Fruit fly (Drosophila melanogaster) whole organism, prepupa: ENCODE results near the gene CG31549.

ENCODE experiments used
- Blimp-1 ChIP-seq: fragments of 200-800 bp; sonication (Bioruptor generic); optimal IDR thresholded peaks from 3 replicates; lab custom pipeline; 2017; ENCODE audit warnings: missing biosample characterization, missing genetic modification characterization, mild to moderate bottlenecking, moderate library complexity, missing genetic modification reagents
- CG10631 ChIP-seq: fragments of 200-800 bp; sonication (Bioruptor generic); optimal IDR thresholded peaks from 2 replicates; lab custom pipeline; 2016; ENCODE audit warnings: missing biosample characterization, missing genetic modification characterization
- CG10669 ChIP-seq: fragments of 200-800 bp; sonication (Bioruptor generic); optimal IDR thresholded peaks from 3 replicates; lab custom pipeline; 2018; ENCODE audit warnings: missing biosample characterization, mild to moderate bottlenecking, missing genetic modification characterization, moderate library complexity
- CG11762 ChIP-seq: fragments of 200-800 bp; sonication (Bioruptor generic); optimal IDR thresholded peaks from 3 replicates; lab custom pipeline; 2016; ENCODE audit warnings: missing biosample characterization, missing genetic modification characterization; ENCODE audit not compliant: insufficient read depth
- CG11902 ChIP-seq: fragments of 200-800 bp; sonication (Bioruptor generic); optimal IDR thresholded peaks from 3 replicates; lab custom pipeline; 2016; ENCODE audit warnings: missing biosample characterization, missing genetic modification characterization
- CG1621 ChIP-seq: fragments of 200-800 bp; sonication (Bioruptor generic); optimal IDR thresholded peaks from 3 replicates; lab custom pipeline; 2018; ENCODE audit warnings: missing biosample characterization, mild to moderate bottlenecking, missing genetic modification characterization
- CG16779 ChIP-seq: fragments of 200-800 bp; sonication (Bioruptor generic); optimal IDR thresholded peaks from 3 replicates; lab custom pipeline; 2017; ENCODE audit warnings: missing biosample characterization, mild to moderate bottlenecking, missing genetic modification characterization
- CG3032 ChIP-seq: fragments of 200-800 bp; optimal IDR thresholded peaks from 2 replicates; lab custom pipeline; 2019; ENCODE audit warnings: missing biosample characterization, mild to moderate bottlenecking, missing genetic modification characterization, moderate library complexity
- CG31627 ChIP-seq: fragments of 200-800 bp; sonication (Bioruptor generic); optimal IDR thresholded peaks from 3 replicates; lab custom pipeline; 2016; ENCODE audit warnings: missing biosample characterization, missing genetic modification characterization
- CG32006 ChIP-seq: fragments of 200-800 bp; sonication (Bioruptor generic); optimal IDR thresholded peaks from 3 replicates; lab custom pipeline; 2017; ENCODE audit warnings: missing biosample characterization, mild to moderate bottlenecking, missing genetic modification characterization
- CG34406 ChIP-seq: fragments of 200-800 bp; sonication (Bioruptor generic); optimal IDR thresholded peaks from 3 replicates; lab custom pipeline; 2016; ENCODE audit warnings: missing biosample characterization, missing genetic modification characterization
- CG4318 ChIP-seq: fragments of 200-800 bp; sonication (Bioruptor generic); optimal IDR thresholded peaks from 3 replicates; lab custom pipeline; 2017; ENCODE audit warnings: missing biosample characterization, mild to moderate bottlenecking, missing genetic modification characterization
- CG6163 ChIP-seq: fragments of 200-800 bp; sonication (Bioruptor generic); IDR thresholded peaks from 3 replicates; pipeline ENCODE4 v1.3.6; 2022; ENCODE audit warnings: missing biosample characterization, missing genetic modification characterization
- CG6808 ChIP-seq: fragments of 200-800 bp; sonication (Bioruptor generic); optimal IDR thresholded peaks from 3 replicates; lab custom pipeline; 2017; ENCODE audit warnings: missing biosample characterization, missing genetic modification characterization, mild to moderate bottlenecking, moderate library complexity, missing genetic modification reagents
- CG6854 ChIP-seq: fragments of 200-800 bp; sonication (Bioruptor generic); optimal IDR thresholded peaks from 2 replicates; lab custom pipeline; 2017; ENCODE audit warnings: missing biosample characterization, mild to moderate bottlenecking, missing genetic modification characterization
- CG7368 ChIP-seq: fragments of 200-800 bp; sonication (Bioruptor generic); optimal IDR thresholded peaks from 3 replicates; lab custom pipeline; 2016; ENCODE audit warnings: missing biosample characterization, missing genetic modification characterization
- CG8119 ChIP-seq: fragments of 200-800 bp; sonication (Bioruptor generic); IDR thresholded peaks from 3 replicates; pipeline ENCODE4 v1.3.6; 2022; ENCODE audit warnings: missing biosample characterization, missing genetic modification characterization
- CG8632 ChIP-seq: fragments of 200-800 bp; sonication (Bioruptor generic); optimal IDR thresholded peaks from 3 replicates; lab custom pipeline; 2016; ENCODE audit warnings: missing biosample characterization, missing genetic modification characterization
- CG9139 ChIP-seq: fragments of 200-800 bp; sonication (Bioruptor generic); optimal IDR thresholded peaks from 3 replicates; lab custom pipeline; 2017; ENCODE audit warnings: missing biosample characterization, mild to moderate bottlenecking, missing genetic modification characterization
- Eip75B ChIP-seq: fragments of 200-800 bp; sonication (Bioruptor generic); optimal IDR thresholded peaks from 3 replicates; lab custom pipeline; 2016; ENCODE audit warnings: missing biosample characterization, missing genetic modification characterization
- Eip78C ChIP-seq: fragments of 200-800 bp; sonication (Bioruptor generic); peaks from one replicate; lab custom pipeline; 2016; ENCODE audit warnings: missing biosample characterization, missing genetic modification characterization
- Ets21C ChIP-seq: fragments of 200-800 bp; sonication (Bioruptor generic); optimal IDR thresholded peaks from 3 replicates; lab custom pipeline; 2016; ENCODE audit warnings: missing biosample characterization, missing genetic modification characterization
- Ets96B ChIP-seq: fragments of 200-800 bp; optimal IDR thresholded peaks from 2 replicates; lab custom pipeline; 2019; ENCODE audit warnings: missing biosample characterization, mild to moderate bottlenecking, missing genetic modification characterization, moderate library complexity
- Hr4 ChIP-seq: fragments of 200-800 bp; sonication (Bioruptor generic); optimal IDR thresholded peaks from 3 replicates; lab custom pipeline; 2016; ENCODE audit warnings: missing biosample characterization, missing genetic modification characterization
- Met ChIP-seq: fragments of 200-800 bp; sonication (Bioruptor generic); optimal IDR thresholded peaks from 3 replicates; lab custom pipeline; 2016; ENCODE audit warnings: missing biosample characterization, missing genetic modification characterization
- OdsH ChIP-seq: fragments of 200-800 bp; sonication (Bioruptor generic); optimal IDR thresholded peaks from 3 replicates; lab custom pipeline; 2016; ENCODE audit warnings: missing biosample characterization, missing genetic modification characterization
- Smox ChIP-seq: fragments of 200-800 bp; sonication (Bioruptor generic); optimal IDR thresholded peaks from 3 replicates; lab custom pipeline; 2016; ENCODE audit warnings: missing biosample characterization, missing genetic modification characterization
- Sox15 ChIP-seq: fragments of 200-800 bp; sonication (Bioruptor generic); optimal IDR thresholded peaks from 3 replicates; lab custom pipeline; 2016; ENCODE audit warnings: missing biosample characterization, missing genetic modification characterization
- achi ChIP-seq: fragments of 200-800 bp; sonication (Bioruptor generic); optimal IDR thresholded peaks from 3 replicates; lab custom pipeline; 2016; ENCODE audit warnings: missing biosample characterization, missing genetic modification characterization
- dsx ChIP-seq: fragments of 200-800 bp; optimal IDR thresholded peaks from 3 replicates; lab custom pipeline; 2019; ENCODE audit warnings: missing biosample characterization, mild to moderate bottlenecking, missing genetic modification characterization, moderate library complexity; ENCODE audit not compliant: poor library complexity, severe bottlenecking
- eg ChIP-seq: fragments of 200-800 bp; sonication (Bioruptor generic); IDR thresholded peaks from 3 replicates; pipeline ENCODE4 v1.3.6; 2022; ENCODE audit warnings: missing biosample characterization, missing genetic modification characterization
- fd59A ChIP-seq: fragments of 200-800 bp; sonication (Bioruptor generic); optimal IDR thresholded peaks from 2 replicates; lab custom pipeline; 2017; ENCODE audit warnings: missing biosample characterization, mild to moderate bottlenecking, missing genetic modification characterization, missing genetic modification reagents
- fd85E ChIP-seq: fragments of 200-800 bp; sonication (Bioruptor generic); optimal IDR thresholded peaks from 3 replicates; lab custom pipeline; 2016; ENCODE audit warnings: missing biosample characterization, missing genetic modification characterization
- fkh ChIP-seq: fragments of 200-800 bp; sonication (Bioruptor generic); optimal IDR thresholded peaks from 3 replicates; lab custom pipeline; 2017; ENCODE audit warnings: missing biosample characterization, mild to moderate bottlenecking, missing genetic modification characterization, moderate library complexity
- lz ChIP-seq: fragments of 200-800 bp; sonication (Bioruptor generic); optimal IDR thresholded peaks from 3 replicates; lab custom pipeline; 2016; ENCODE audit warnings: missing biosample characterization, missing genetic modification characterization
- pdm3 ChIP-seq: fragments of 200-800 bp; sonication (Bioruptor generic); optimal IDR thresholded peaks from 3 replicates; lab custom pipeline; 2016; ENCODE audit warnings: missing biosample characterization, missing genetic modification characterization
- salr ChIP-seq, 2 experiments: fragments of 200-800 bp; sonication (Bioruptor generic); optimal IDR thresholded peaks; 3 replicates each; lab custom pipeline; 2016 to 2018; ENCODE audit warnings: missing biosample characterization in 2 of 2, missing genetic modification characterization in 2 of 2, mild to moderate bottlenecking in 1 of 2
- spab ChIP-seq: fragments of 200-800 bp; sonication (Bioruptor generic); optimal IDR thresholded peaks from 2 replicates; lab custom pipeline; 2017; ENCODE audit warnings: missing biosample characterization, mild to moderate bottlenecking, missing genetic modification characterization, missing genetic modification reagents
- ss ChIP-seq, 2 experiments: fragments of 200-800 bp; sonication (Bioruptor generic); optimal IDR thresholded peaks; 2 replicates in 1 of 2; 3 replicates in 1 of 2; lab custom pipeline; 2017 to 2018; ENCODE audit warnings: mild to moderate bottlenecking in 2 of 2, missing biosample characterization in 2 of 2, missing genetic modification characterization in 2 of 2, moderate library complexity in 1 of 2
- topi ChIP-seq: fragments of 200-800 bp; sonication (Bioruptor generic); optimal IDR thresholded peaks from 3 replicates; lab custom pipeline; 2016; ENCODE audit warnings: missing biosample characterization, missing genetic modification characterization
- vri ChIP-seq: fragments of 200-800 bp; sonication (Bioruptor generic); optimal IDR thresholded peaks from 3 replicates; lab custom pipeline; 2016; ENCODE audit warnings: missing biosample characterization, mild to moderate bottlenecking, missing genetic modification characterization

Gene CG31549

dm6 chr3R:5668928-5669739, 37.1 kb downstream of the CG31549 start, which contains the start of the genes Xe7 and Atg17 (continued):
- TF ChIP-seq CG32006 (peak; percentile 94), Ets96B (peak; percentile 84), CG8632 (peak; percentile 90), ss (GFP tag; optimal IDR thresholded peaks at IDR 0.05; lab: Kevin White, UChicago) (peak; percentile 27 to 80), CG4318 (peak; percentile 93), Hr4 (peak; percentile 94), CG9139 (no peak), eg (GFP tag; lab: Robert Waterston, UW) (peak; percentile 92), fd59A (GFP tag; lab: Kevin White, UChicago) (peak; percentile 83)

- TF ChIP-seq CG4318 (no peak), CG8119 (GFP tag; lab: Robert Waterston, UW) (no peak), CG34406 (no peak), CG6854 (GFP tag; lab: Kevin White, UChicago) (no peak), fkh (peak; percentile 35), Smox (GFP tag; lab: Kevin White, UChicago) (no peak), CG6808 (GFP tag; lab: Kevin White, UChicago) (no peak), CG11902 (GFP tag; lab: Kevin White, UChicago) (no peak), Met (GFP tag; lab: Kevin White, UChicago) (no peak), CG11762 (no peak), Ets21C (GFP tag; lab: Kevin White, UChicago) (no peak), pdm3 (GFP tag; lab: Kevin White, UChicago) (no peak), dsx (GFP tag; lab: Kevin White, UChicago) (no peak), Eip78C (GFP tag; lab: Kevin White, UChicago) (peak; percentile 13)
Measured at dm6 chr3R:5669740-5670659, 38.0 kb downstream of the CG31549 start.

- TF ChIP-seq topi (GFP tag; lab: Kevin White, UChicago) (peak; percentile 3), Hr4 (peak; percentile 30), Ets21C (GFP tag; lab: Kevin White, UChicago) (no peak), Eip75B (GFP tag; lab: Kevin White, UChicago) (peak; percentile 20), fd59A (GFP tag; lab: Kevin White, UChicago) (no peak), CG11902 (GFP tag; lab: Kevin White, UChicago) (no peak), CG8632 (no peak), CG6163 (GFP tag; lab: Robert Waterston, UW) (peak; percentile 50; the same call in 2 of the 3 replicates), fkh (peak; percentile 27), fd85E (no peak), CG10669 (GFP tag; lab: Kevin White, UChicago) (peak; percentile 12), pdm3 (GFP tag; lab: Kevin White, UChicago) (peak; percentile 11), OdsH (GFP tag; lab: Kevin White, UChicago) (no peak), dsx (GFP tag; lab: Kevin White, UChicago) (peak; percentile 24), spab (GFP tag; lab: Kevin White, UChicago) (peak; percentile 7), CG16779 (peak; percentile 25), Sox15 (GFP tag; lab: Kevin White, UChicago) (no peak), Smox (GFP tag; lab: Kevin White, UChicago) (no peak), Eip78C (GFP tag; lab: Kevin White, UChicago) (peak; percentile 63), vri (GFP tag; lab: Kevin White, UChicago) (peak; percentile 13), salr (GFP tag; optimal IDR thresholded peaks at IDR 0.05; lab: Kevin White, UChicago) (no peak), CG3032 (tag; lab: Kevin White, UChicago) (no peak), Ets96B (peak; percentile 31), CG34406 (no peak), achi (GFP tag; lab: Kevin White, UChicago) (peak; percentile 42), CG31627 (GFP tag; lab: Kevin White, UChicago) (peak; percentile 2), CG10631 (no peak), CG8119 (GFP tag; lab: Robert Waterston, UW) (no peak), CG7368 (no peak), CG6854 (GFP tag; lab: Kevin White, UChicago) (no peak), Blimp-1 (GFP tag; lab: Kevin White, UChicago) (no peak), CG1621 (tag; lab: Kevin White, UChicago) (peak; percentile 46), lz (no peak)
Measured at dm6 chr3R:5670660-5671264, 38.8 kb downstream of the CG31549 start.
